Worm (Caenorhabditis elegans): ENCODE measurements around the gene Y57A10A.31.

Gene Y57A10A.31

ce11 chrII:12242551-12242950 is 46.6 kb upstream of the Y57A10A.31 start, which contains the start of gene Y57A10A.24:
Gene Y57A10A.24, plus strand, starts transcription at chrII:12242946.
- TF ChIP-seq efl-1 (optimal IDR thresholded peaks at IDR 0.05) (no peak), efl-1 (GFP tag; optimal IDR thresholded peaks at IDR 0.05 in 1 of 2) (peak in 1 of 2 experiments; percentile 4), C04F5.9 (tag; optimal IDR thresholded peaks at IDR 0.05) (no peak)

ce11 chrII:12249042-12249441 is 40.1 kb upstream of the Y57A10A.31 start, which contains the start of gene tag-276:
Gene tag-276, minus strand, starts transcription at chrII:12249142.
- TF ChIP-seq mep-1 (tag; optimal IDR thresholded peaks at IDR 0.05) (no peak), nhr-11 (tag; optimal IDR thresholded peaks at IDR 0.05) (no peak), aha-1 (tag; optimal IDR thresholded peaks at IDR 0.05) (no peak), nhr-237 (tag; optimal IDR thresholded peaks at IDR 0.05) (no peak), nhr-71 (tag; optimal IDR thresholded peaks at IDR 0.05) (no peak), nhr-90 (tag; optimal IDR thresholded peaks at IDR 0.05; ENCODE audit: poor library complexity) (no peak), xbp-1 (tag; optimal IDR thresholded peaks at IDR 0.05) (no peak), Y116A8C.19 (tag; optimal IDR thresholded peaks at IDR 0.05; ENCODE audit: borderline replicate concordance) (no peak)

DNA sequence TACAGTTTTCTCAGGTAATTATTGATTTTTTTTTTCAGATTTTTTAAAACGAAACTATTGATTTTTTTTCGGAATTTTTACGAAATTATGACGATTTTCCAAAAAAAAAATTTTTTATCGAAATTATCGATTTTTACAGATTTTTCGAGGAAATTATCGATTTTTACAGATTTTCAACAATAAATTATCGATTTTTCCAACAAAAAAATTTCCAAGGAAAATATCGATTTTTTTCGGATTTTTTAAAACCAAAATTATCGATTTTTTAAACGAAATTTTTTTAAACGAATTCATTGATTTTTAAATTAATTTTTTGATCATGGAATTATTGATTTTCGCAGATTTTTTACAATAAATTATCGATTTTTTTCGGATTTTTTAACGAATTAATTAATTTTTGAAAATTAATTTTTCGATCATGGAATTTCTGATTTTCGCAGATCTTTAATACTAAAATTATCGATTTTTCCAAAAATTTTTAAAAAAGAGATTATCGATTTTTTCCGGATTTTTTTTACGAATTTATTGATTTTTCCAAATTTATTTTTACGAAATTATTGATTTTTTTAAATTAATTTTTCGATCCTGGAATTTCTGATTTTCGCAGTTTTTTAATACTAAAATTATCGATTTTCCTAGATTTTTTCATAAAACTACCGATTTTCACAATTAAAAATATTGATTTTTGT is 33.5 kb upstream of the Y57A10A.31 start:
- TF ChIP-seq F16B12.6 (tag; optimal IDR thresholded peaks at IDR 0.05) (no peak), skn-1 (tag; optimal IDR thresholded peaks at IDR 0.05) (no peak), dpl-1 (GFP tag; optimal IDR thresholded peaks at IDR 0.05) (no peak), mep-1 (tag; optimal IDR thresholded peaks at IDR 0.05) (no peak), lsy-2 (tag; optimal IDR thresholded peaks at IDR 0.05) (no peak), swsn-7 (tag; optimal IDR thresholded peaks at IDR 0.05) (no peak), egl-27 (tag; optimal IDR thresholded peaks at IDR 0.05) (no peak), alr-1 (tag; optimal IDR thresholded peaks at IDR 0.05; ENCODE audit: borderline replicate concordance) (no peak), vab-15 (tag; optimal IDR thresholded peaks at IDR 0.05) (no peak), nhr-85 (tag) (no peak)

ce11 chrII:12256528-12256927 is 32.7 kb upstream of the Y57A10A.31 start, which contains the start of gene parn-2:
Gene parn-2, minus strand, starts transcription at chrII:12256628.
- TF ChIP-seq ztf-4 (tag; optimal IDR thresholded peaks at IDR 0.05) (no peak), pag-3 (tag; optimal IDR thresholded peaks at IDR 0.05; ENCODE audit: borderline replicate concordance, insufficient read depth) (no peak), ceh-82 (tag; optimal IDR thresholded peaks at IDR 0.05) (no peak), fkh-4 (tag; optimal IDR thresholded peaks at IDR 0.05; ENCODE audit: borderline replicate concordance) (no peak), tlp-1 (tag; optimal IDR thresholded peaks at IDR 0.05) (no peak), zag-1 (tag; optimal IDR thresholded peaks at IDR 0.05) (no peak), mab-9 (GFP tag; IDR thresholded peaks at IDR 0.05) (no peak)

DNA sequence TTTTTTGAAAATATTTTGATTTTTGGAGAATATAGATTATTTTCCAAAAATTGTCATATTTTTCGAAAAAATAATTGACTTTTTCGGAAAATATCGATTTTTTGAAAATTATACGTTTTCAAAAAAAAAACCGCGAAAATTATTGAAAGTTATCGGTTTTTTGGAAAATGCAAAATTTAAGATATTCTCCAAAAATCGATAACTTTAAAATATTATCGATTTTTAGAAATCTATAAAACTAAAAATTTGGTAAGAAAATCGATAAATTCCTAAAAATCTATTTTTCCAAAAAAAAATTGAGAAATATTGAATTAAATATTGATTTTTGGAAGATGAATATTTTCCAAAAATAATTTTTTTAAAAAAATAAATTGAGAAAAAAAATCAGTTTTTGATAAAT is 32.1 kb upstream of the Y57A10A.31 start:
- no peak for TF ChIP-seq fkh-4 (tag; optimal IDR thresholded peaks at IDR 0.05; ENCODE audit: borderline replicate concordance)
- TF ChIP-seq sptf-1 (tag; optimal IDR thresholded peaks at IDR 0.05) = no peak
- no peak for TF ChIP-seq nhr-19 (GFP tag; conservative IDR thresholded peaks at IDR 0.05)
- TF ChIP-seq egl-13 (tag; optimal IDR thresholded peaks at IDR 0.05) = no peak
- no peak for TF ChIP-seq nhr-84 (tag; optimal IDR thresholded peaks at IDR 0.05)
- no peak for TF ChIP-seq ces-1 (GFP tag; optimal IDR thresholded peaks at IDR 0.05)
- TF ChIP-seq nhr-47 (tag; optimal IDR thresholded peaks at IDR 0.05) = no peak
- no peak for TF ChIP-seq dpl-1 (GFP tag; optimal IDR thresholded peaks at IDR 0.05)
- no peak for TF ChIP-seq vab-15 (tag; optimal IDR thresholded peaks at IDR 0.05)
- no peak for TF ChIP-seq egl-27 (tag; optimal IDR thresholded peaks at IDR 0.05)
